Worm (Caenorhabditis elegans) whole organism, late embryonic: ENCODE measurements around the gene Y37D8A.26.
A peak's percentile ranks its signal among the peaks of the same experiment; 100 is the strongest.

ENCODE experiments used
- F13H6.1 ChIP-seq: sonication (generic microtip); optimal IDR thresholded peaks from 2 replicates; lab custom pipeline; 2016; ENCODE audit warnings: missing genetic modification characterization, missing compliant biosample characterization
- ceh-18 ChIP-seq: sonication (generic microtip); optimal IDR thresholded peaks from 2 replicates; lab custom pipeline; 2016; ENCODE audit warnings: missing genetic modification characterization, missing compliant biosample characterization
- ceh-2 ChIP-seq: sonication (generic microtip); optimal IDR thresholded peaks from 2 replicates; lab custom pipeline; 2016; ENCODE audit warnings: missing genotype, missing genetic modification characterization, missing compliant biosample characterization
- ceh-22 ChIP-seq: sonication (generic microtip); optimal IDR thresholded peaks from 2 replicates; lab custom pipeline; 2017; ENCODE audit warnings: missing biosample characterization, missing genetic modification characterization
- ceh-24 ChIP-seq: sonication (generic microtip); optimal IDR thresholded peaks from 2 replicates; lab custom pipeline; 2016; ENCODE audit warnings: mild to moderate bottlenecking, missing genetic modification characterization, missing compliant biosample characterization
- ceh-31 ChIP-seq: sonication (generic microtip); optimal IDR thresholded peaks from 2 replicates; lab custom pipeline; 2016; ENCODE audit warnings: missing genetic modification characterization, missing compliant biosample characterization
- ceh-48 ChIP-seq: sonication (generic microtip); optimal IDR thresholded peaks from 2 replicates; lab custom pipeline; 2016; ENCODE audit warnings: missing genetic modification characterization, inconsistent platforms, missing compliant biosample characterization
- ceh-9 ChIP-seq: sonication (generic microtip); optimal IDR thresholded peaks from 2 replicates; lab custom pipeline; 2016; ENCODE audit warnings: mild to moderate bottlenecking, missing genetic modification characterization, inconsistent platforms, missing compliant biosample characterization
- che-1 ChIP-seq: sonication (generic microtip); optimal IDR thresholded peaks from 2 replicates; lab custom pipeline; 2016; ENCODE audit warnings: mild to moderate bottlenecking, missing genetic modification characterization, missing compliant biosample characterization
- dmd-4 ChIP-seq: sonication (generic microtip); optimal IDR thresholded peaks from 2 replicates; lab custom pipeline; 2016; ENCODE audit warnings: borderline replicate concordance, missing genetic modification characterization, missing compliant biosample characterization
- elt-2 ChIP-seq: sonication (generic microtip); optimal IDR thresholded peaks from 2 replicates; lab custom pipeline; 2016; ENCODE audit warnings: missing genetic modification reagents, missing genetic modification characterization, missing compliant biosample characterization
- ets-4 ChIP-seq: sonication (generic microtip); optimal IDR thresholded peaks from 2 replicates; lab custom pipeline; 2016; ENCODE audit warnings: missing genetic modification characterization, missing compliant biosample characterization
- fkh-6 ChIP-seq: sonication (generic microtip); optimal IDR thresholded peaks from 2 replicates; lab custom pipeline; 2016; ENCODE audit warnings: missing genetic modification characterization, missing compliant biosample characterization
- gmeb-2 ChIP-seq: sonication (generic microtip); optimal IDR thresholded peaks from 2 replicates; lab custom pipeline; 2016; ENCODE audit warnings: missing genetic modification characterization, inconsistent platforms, missing compliant biosample characterization
- hlh-30 ChIP-seq: sonication (generic microtip); optimal IDR thresholded peaks from 2 replicates; lab custom pipeline; 2017; ENCODE audit warnings: antibody characterized with exemption, missing genetic modification characterization, missing compliant biosample characterization; ENCODE audit not compliant: insufficient read depth
- hlh-8 ChIP-seq: sonication (generic microtip); optimal IDR thresholded peaks from 2 replicates; lab custom pipeline; 2016; ENCODE audit warnings: missing genotype, missing genetic modification characterization, missing compliant biosample characterization
- mec-3 ChIP-seq: sonication (generic microtip); optimal IDR thresholded peaks from 2 replicates; lab custom pipeline; 2016; ENCODE audit warnings: borderline replicate concordance, missing genetic modification characterization, missing compliant biosample characterization
- pag-3 ChIP-seq: sonication (generic microtip); optimal IDR thresholded peaks from 2 replicates; lab custom pipeline; 2016; ENCODE audit warnings: missing compliant biosample characterization, missing genetic modification characterization, borderline replicate concordance
- pax-1 ChIP-seq: fragments of 150-350 bp; optimal IDR thresholded peaks from 2 replicates; lab custom pipeline; 2014; ENCODE audit warnings: missing biosample characterization, missing genetic modification characterization
- pha-4 ChIP-seq: fragments of 150-350 bp; optimal IDR thresholded peaks from 2 replicates; lab custom pipeline; 2018; ENCODE audit warnings: missing biosample characterization, missing genetic modification reagents, missing genetic modification characterization
- pqm-1 ChIP-seq: sonication (generic microtip); optimal IDR thresholded peaks from 2 replicates; lab custom pipeline; 2016; ENCODE audit warnings: missing genetic modification characterization, missing compliant biosample characterization
- ref-2 ChIP-seq: sonication (generic microtip); optimal IDR thresholded peaks from 2 replicates; lab custom pipeline; 2016; ENCODE audit warnings: missing genetic modification characterization, missing compliant biosample characterization
- sdc-2 ChIP-seq: sonication (generic microtip); optimal IDR thresholded peaks from 2 replicates; lab custom pipeline; 2016; ENCODE audit warnings: missing genotype, missing genetic modification characterization, missing compliant biosample characterization
- sox-4 ChIP-seq: sonication (generic microtip); optimal IDR thresholded peaks from 2 replicates; lab custom pipeline; 2017; ENCODE audit warnings: mild to moderate bottlenecking, missing genetic modification characterization, inconsistent platforms, missing compliant biosample characterization
- unc-42 ChIP-seq: sonication (generic microtip); optimal IDR thresholded peaks from 2 replicates; lab custom pipeline; 2016; ENCODE audit warnings: missing genotype, missing genetic modification characterization, missing compliant biosample characterization
- ztf-16 ChIP-seq: sonication (generic microtip); optimal IDR thresholded peaks from 2 replicates; lab custom pipeline; 2017; ENCODE audit warnings: missing genetic modification characterization, missing compliant biosample characterization

Gene Y37D8A.26

ce11 chrIII:12818050-12818738 lies 38.3 kb downstream of the Y37D8A.26 start, which contains the start of gene arx-5:
arx-5 (minus strand) TSS chrIII:12818100.
- TF ChIP-seq che-1 (tag; lab: Kevin White, UChicago) (no peak), dmd-4 (tag; lab: Kevin White, UChicago) (no peak), unc-42 (peak; percentile 63)
- TF ChIP-seq, all 69 proteins: peak for 1

DNA sequence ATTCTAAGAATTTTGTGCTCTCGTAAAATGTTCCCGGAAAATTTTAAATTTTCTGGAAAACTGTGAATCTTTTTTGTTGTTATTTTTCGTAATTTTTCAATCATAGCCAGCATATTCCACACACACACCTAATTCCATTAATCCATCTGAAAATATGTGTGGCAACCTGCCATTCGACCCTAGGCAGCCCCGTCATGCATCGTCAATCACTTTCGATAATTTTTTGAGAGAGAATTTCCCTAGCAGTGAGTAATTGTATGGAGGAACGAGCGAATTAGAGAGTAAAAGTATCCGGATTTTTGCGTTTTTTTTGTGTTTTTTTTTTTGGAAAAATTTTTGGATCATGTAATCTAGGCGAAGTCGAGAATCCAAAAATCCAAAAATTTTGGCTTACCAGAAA lies 43.3 kb downstream of the Y37D8A.26 start, which contains the start of gene BE10.4:
Gene BE10.4 (plus strand): TSS at position 301 of the 400 bp plus-strand sequence.
- TF ChIP-seq sdc-2 (no peak), mec-3 (tag; lab: Kevin White, UChicago) (no peak), F13H6.1 (no peak), fkh-6 (tag; lab: Kevin White, UChicago) (no peak), ceh-22 (no peak), pax-1 (no peak), gmeb-2 (tag; lab: Kevin White, UChicago) (no peak), pag-3 (tag; lab: Kevin White, UChicago) (no peak), ceh-9 (tag; lab: Kevin White, UChicago) (no peak), ztf-16 (no peak), pha-4 (no peak)
- TF ChIP-seq, all 69 proteins: peak for 0

DNA sequence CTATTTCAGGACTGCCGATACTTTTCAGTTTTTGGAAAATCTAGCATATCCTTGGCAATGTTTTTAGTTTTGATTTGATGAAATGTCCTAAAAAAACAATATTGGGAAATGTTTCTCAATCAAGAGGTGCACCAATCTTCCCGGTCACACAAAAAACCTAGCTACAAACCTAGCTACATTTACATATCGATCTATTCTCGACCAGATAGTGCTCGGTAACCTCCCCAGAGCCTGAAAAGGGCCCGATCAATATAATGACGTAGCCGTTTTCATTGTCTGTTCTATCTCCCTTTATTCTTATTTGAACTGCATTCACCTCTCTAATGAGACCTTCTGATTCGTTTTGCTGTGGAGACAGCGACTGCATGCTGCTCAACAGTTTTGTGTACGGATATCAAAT lies 48.8 kb downstream of the Y37D8A.26 start, which contains the start of gene BE10.3:
Gene BE10.3 (plus strand): TSS at position 301 of the 400 bp plus-strand sequence.
- TF ChIP-seq sox-4 (tag; lab: Kevin White, UChicago) = no peak
- TF ChIP-seq fkh-6 (tag; lab: Kevin White, UChicago) = no peak
- TF ChIP-seq hlh-8 (tag; lab: Kevin White, UChicago) = no peak
- TF ChIP-seq ceh-48 = no peak
- TF ChIP-seq hlh-30 (tag; lab: Kevin White, UChicago) = no peak
- TF ChIP-seq ets-4 (tag; lab: Kevin White, UChicago) = no peak
- no peak for TF ChIP-seq pqm-1
- TF ChIP-seq ref-2 (tag; lab: Kevin White, UChicago) = no peak
- no peak for TF ChIP-seq ceh-31
- TF ChIP-seq elt-2 (tag; lab: Kevin White, UChicago) = no peak
- TF ChIP-seq ceh-18 (tag; lab: Kevin White, UChicago) = no peak
- TF ChIP-seq ceh-2 (tag; lab: Kevin White, UChicago) = no peak

DNA sequence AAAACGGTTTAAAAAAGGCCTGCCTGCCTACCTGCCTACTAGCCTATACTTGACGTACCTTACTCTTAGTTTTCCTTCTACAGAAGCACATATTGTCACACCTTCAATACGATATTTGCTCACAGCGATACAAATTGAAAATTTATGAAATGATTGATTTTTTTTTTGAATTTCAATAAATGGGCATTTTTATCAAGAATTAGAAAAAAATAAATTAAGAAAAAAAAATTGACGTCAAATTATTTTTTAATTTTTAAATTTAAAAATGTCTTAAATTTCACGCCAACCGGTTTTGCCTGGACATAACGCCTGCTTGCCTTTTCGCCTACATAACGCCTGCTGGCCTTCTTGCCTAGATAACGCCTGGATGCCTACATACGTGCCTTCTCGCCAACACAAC lies 49.8 kb downstream of the Y37D8A.26 start, which contains the start of gene BE10.5:
Gene BE10.5 (minus strand): TSS at position 101 of the 400 bp plus-strand sequence.
- no peak for TF ChIP-seq elt-2 (tag; lab: Kevin White, UChicago)
- TF ChIP-seq ceh-24 = no peak
